Fruit fly (Drosophila melanogaster) whole organism, adult: ENCODE measurements around the gene CG7218.

Source experiments
- CG1620 ChIP-seq: fragments of 200-800 bp; sonication (Bioruptor generic); optimal IDR thresholded peaks from 2 replicates; lab custom pipeline; 2016; ENCODE audit warnings: missing biosample characterization, missing genetic modification characterization
- CG33017 ChIP-seq: fragments of 200-800 bp; sonication (Bioruptor generic); optimal IDR thresholded peaks from 2 replicates; lab custom pipeline; 2018; ENCODE audit warnings: missing biosample characterization, mild to moderate bottlenecking, missing genetic modification characterization, moderate library complexity
- CG5204 ChIP-seq: fragments of 200-800 bp; sonication (Bioruptor generic); optimal IDR thresholded peaks from 2 replicates; lab custom pipeline; 2016; ENCODE audit warnings: missing biosample characterization, missing genetic modification characterization
- Clk ChIP-seq: fragments of 200-800 bp; sonication (Bioruptor generic); optimal IDR thresholded peaks from 2 replicates; lab custom pipeline; 2017; ENCODE audit warnings: missing biosample characterization, missing genetic modification characterization
- Mnt ChIP-seq: fragments of 200-800 bp; sonication (Bioruptor generic); optimal IDR thresholded peaks from 2 replicates; lab custom pipeline; 2016; ENCODE audit warnings: missing biosample characterization, mild to moderate bottlenecking, missing genetic modification characterization
- cnc ChIP-seq, 2 experiments: fragments of >200 bp; optimal IDR thresholded peaks; 2 replicates each; lab custom pipeline; 2017
- tj ChIP-seq: fragments of 200-800 bp; sonication (Bioruptor generic); optimal IDR thresholded peaks from 3 replicates; lab custom pipeline; 2017; ENCODE audit warnings: missing biosample characterization, mild to moderate bottlenecking, missing genetic modification characterization, moderate library complexity

DNA sequence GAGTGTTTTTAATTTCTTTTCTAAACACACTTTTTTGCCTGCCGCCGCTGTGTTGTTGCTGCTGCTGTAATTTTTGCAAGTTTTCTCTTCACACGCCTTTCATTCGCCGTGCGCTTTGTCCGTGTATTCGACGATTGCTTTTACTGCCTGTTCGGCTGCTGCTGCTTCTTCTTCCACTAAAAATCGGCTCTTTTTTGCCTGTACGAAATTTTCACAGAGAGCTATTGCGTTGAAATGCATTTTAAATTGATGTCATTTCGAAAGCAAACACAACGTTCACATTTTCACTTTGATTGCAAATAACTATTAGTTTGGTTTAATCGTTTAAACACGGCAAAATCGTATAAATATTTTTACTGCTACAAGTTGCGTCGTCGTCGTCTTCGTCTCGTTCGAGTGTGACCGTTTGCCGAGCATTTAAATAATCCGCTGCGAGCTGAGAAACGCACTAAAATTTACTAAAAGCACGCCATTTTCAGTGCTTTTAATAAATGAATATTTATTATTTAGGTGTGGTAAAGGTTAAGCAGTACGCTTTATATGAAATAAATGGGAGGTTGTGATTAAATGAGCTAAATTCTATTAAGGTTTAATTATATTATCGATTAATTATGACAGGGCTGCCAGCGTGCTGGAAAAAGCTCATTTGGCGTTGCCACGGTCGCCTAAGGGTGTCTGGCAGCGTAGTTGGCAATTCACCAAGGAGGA, 35.1 kb upstream of the CG7218 start, which contains the start of the genes Ssdp and CG7985:
- no peak for TF ChIP-seq Mnt (GFP tag; lab: Kevin White, UChicago)
- no peak for TF ChIP-seq tj (GFP tag; lab: Kevin White, UChicago)
- TF ChIP-seq cnc (optimal IDR thresholded peaks at IDR 0.05; lab: Kevin White, UChicago) = no peak
- TF ChIP-seq CG33017 (tag; lab: Kevin White, UChicago) = peak; percentile 25
- no peak for TF ChIP-seq CG1620 (GFP tag; lab: Kevin White, UChicago)
- no peak for TF ChIP-seq CG5204 (GFP tag; lab: Kevin White, UChicago)
- no peak for TF ChIP-seq Clk (GFP tag; lab: Kevin White, UChicago)
